Worm (Caenorhabditis elegans) whole organism, L4/young adult: ENCODE results near the gene best-3.

Experiments used
- W03F9.2 ChIP-seq: fragments of 150-350 bp; optimal IDR thresholded peaks from 2 replicates; lab custom pipeline; 2014; ENCODE audit warnings: missing biosample characterization, missing genetic modification characterization
- dao-5 ChIP-seq: sonication (generic microtip); optimal IDR thresholded peaks from 2 replicates; lab custom pipeline; 2016; ENCODE audit warnings: missing genotype, missing genetic modification characterization, moderate library complexity, missing compliant biosample characterization
- him-1 ChIP-seq: sonication (generic microtip); optimal IDR thresholded peaks from 2 replicates; lab custom pipeline; 2016; ENCODE audit warnings: missing genotype, missing genetic modification reagents, missing genetic modification characterization, missing compliant biosample characterization

Gene best-3

ce11 chrII:12685-13084, at the start of gene best-3:
Gene best-3, plus strand, starts transcription at chrII:12985.
- TF ChIP-seq him-1 (tag; lab: Kevin White, UChicago), result no peak
- TF ChIP-seq dao-5 (tag; lab: Kevin White, UChicago), result no peak
- TF ChIP-seq W03F9.2 (tag; lab: Kevin White, UChicago), result no peak

- TF ChIP-seq dao-5 (tag; lab: Kevin White, UChicago) (no peak), W03F9.2 (tag; lab: Kevin White, UChicago) (no peak), him-1 (tag; lab: Kevin White, UChicago) (no peak)
Measured at ce11 chrII:586-985, 12.2 kb upstream of the best-3 start.

- TF ChIP-seq dao-5 (tag; lab: Kevin White, UChicago) (no peak), him-1 (tag; lab: Kevin White, UChicago) (no peak), W03F9.2 (tag; lab: Kevin White, UChicago) (no peak)
Measured at ce11 chrII:1334-1898, 11.4 kb upstream of the best-3 start, which contains the start of gene 2L52.1. Gene 2L52.1, plus strand, starts transcription at chrII:1848.

ce11 chrII:4793-5192, 8.0 kb upstream of the best-3 start:
- TF ChIP-seq him-1 (tag; lab: Kevin White, UChicago), result no peak
- TF ChIP-seq W03F9.2 (tag; lab: Kevin White, UChicago), result no peak
- no peak for TF ChIP-seq dao-5 (tag; lab: Kevin White, UChicago)

DNA sequence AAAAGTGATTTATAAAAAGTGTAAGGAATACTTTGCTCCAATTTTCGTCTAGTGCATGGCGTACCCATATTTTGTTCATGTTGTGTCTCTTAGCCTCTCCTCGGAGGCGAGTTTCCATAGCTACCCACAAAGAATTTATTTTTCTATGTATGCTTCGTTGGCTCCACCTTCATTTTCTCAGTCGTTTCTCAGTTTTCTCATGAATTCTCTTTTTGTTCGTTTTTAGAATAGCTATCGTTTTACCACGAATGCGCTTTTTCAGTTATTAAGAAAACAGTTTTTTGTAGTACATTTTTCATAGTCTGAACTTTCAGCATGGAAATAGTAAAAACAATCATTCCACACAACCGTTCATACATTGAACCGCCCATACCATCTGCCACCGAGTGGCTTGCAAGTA, 6.4 kb upstream of the best-3 start, which contains the start of gene osta-1:
TSS of gene osta-1 (plus strand) at position 309 of the 400 bp plus-strand sequence.
- TF ChIP-seq dao-5 (tag; lab: Kevin White, UChicago) (no peak), him-1 (tag; lab: Kevin White, UChicago) (no peak), W03F9.2 (tag; lab: Kevin White, UChicago) (no peak)

ce11 chrII:8212-8611, 4.6 kb upstream of the best-3 start:
- TF ChIP-seq W03F9.2 (tag; lab: Kevin White, UChicago) (no peak), dao-5 (tag; lab: Kevin White, UChicago) (no peak), him-1 (tag; lab: Kevin White, UChicago) (no peak)

- TF ChIP-seq him-1 (tag; lab: Kevin White, UChicago) (no peak), dao-5 (tag; lab: Kevin White, UChicago) (no peak), W03F9.2 (tag; lab: Kevin White, UChicago) (no peak)
Measured at ce11 chrII:11783-12182, 1.0 kb upstream of the best-3 start, which contains the start of gene best-4. Gene best-4, minus strand, starts transcription at chrII:11883.

ce11 chrII:18787-19186, 6.0 kb downstream of the best-3 start:
- TF ChIP-seq W03F9.2 (tag; lab: Kevin White, UChicago) (peak; percentile 53), him-1 (tag; lab: Kevin White, UChicago) (no peak)

- TF ChIP-seq W03F9.2 (tag; lab: Kevin White, UChicago), result no peak
- TF ChIP-seq dao-5 (tag; lab: Kevin White, UChicago), result no peak
- no peak for TF ChIP-seq him-1 (tag; lab: Kevin White, UChicago)
Measured at ce11 chrII:19238-19637, 6.5 kb downstream of the best-3 start, which contains the start of gene gmeb-1. Gene gmeb-1, plus strand, starts transcription at chrII:19538.

DNA sequence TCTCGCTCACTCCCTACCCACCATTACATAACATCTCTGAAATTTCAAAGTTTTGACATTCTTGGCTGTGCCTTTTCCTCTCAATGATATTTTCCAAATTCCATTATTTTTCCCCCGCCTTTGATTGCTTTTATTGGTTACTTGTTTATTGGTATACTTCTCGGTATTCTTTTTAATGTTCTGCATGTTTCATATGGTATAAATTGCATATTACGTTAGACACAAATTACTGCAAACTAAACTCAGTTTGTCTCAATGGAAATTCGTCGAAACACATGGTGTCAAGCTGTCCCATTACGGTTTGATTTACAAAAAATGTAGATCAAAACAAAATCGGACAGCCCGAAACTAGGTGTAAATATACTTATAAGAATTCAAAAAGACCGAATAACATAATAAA, 9.2 kb downstream of the best-3 start:
- TF ChIP-seq dao-5 (tag; lab: Kevin White, UChicago), result no peak
- TF ChIP-seq W03F9.2 (tag; lab: Kevin White, UChicago), result no peak
- TF ChIP-seq him-1 (tag; lab: Kevin White, UChicago), result no peak

- TF ChIP-seq W03F9.2 (tag; lab: Kevin White, UChicago), result no peak
- no peak for TF ChIP-seq him-1 (tag; lab: Kevin White, UChicago)
- TF ChIP-seq dao-5 (tag; lab: Kevin White, UChicago), result no peak
Measured at ce11 chrII:23025-23424, 10.2 kb downstream of the best-3 start, which contains the start of gene sqt-2. Gene sqt-2, plus strand, starts transcription at chrII:23325.

ce11 chrII:23739-24138, 11.0 kb downstream of the best-3 start:
- TF ChIP-seq dao-5 (tag; lab: Kevin White, UChicago) (no peak), W03F9.2 (tag; lab: Kevin White, UChicago) (no peak), him-1 (tag; lab: Kevin White, UChicago) (no peak)

DNA sequence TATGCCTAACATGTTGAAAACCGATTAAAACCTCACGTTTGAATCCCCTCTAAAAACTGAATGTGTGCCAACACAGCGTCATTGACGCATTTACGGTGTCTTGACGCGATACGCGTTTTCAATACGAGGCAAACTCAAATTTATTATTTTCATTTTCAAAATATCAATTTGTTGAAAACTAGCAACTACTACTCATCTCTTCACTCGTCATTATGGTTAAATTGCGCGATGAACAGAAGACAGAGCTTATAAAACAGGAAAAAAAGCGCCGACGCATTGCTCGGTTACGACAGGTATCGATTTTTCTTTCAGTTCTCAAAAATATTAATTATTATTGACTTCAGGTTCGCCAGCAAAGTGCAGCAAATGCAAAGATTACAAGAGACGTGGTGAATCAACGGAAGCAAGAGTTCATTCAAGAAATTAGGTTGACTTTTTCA, 11.8 kb downstream of the best-3 start, which contains the start of gene enee-1:
TSS of gene enee-1 (plus strand) at position 108 of the 440 bp plus-strand sequence.
- TF ChIP-seq him-1 (tag; lab: Kevin White, UChicago) (no peak), dao-5 (tag; lab: Kevin White, UChicago) (no peak), W03F9.2 (tag; lab: Kevin White, UChicago) (peak; percentile 73)

ce11 chrII:28283-28682, 15.5 kb downstream of the best-3 start, which contains the start of gene F23F1.4:
Gene F23F1.4, minus strand, starts transcription at chrII:28423.
- no peak for TF ChIP-seq dao-5 (tag; lab: Kevin White, UChicago)
- no peak for TF ChIP-seq him-1 (tag; lab: Kevin White, UChicago)
- no peak for TF ChIP-seq W03F9.2 (tag; lab: Kevin White, UChicago)
